Worm (Caenorhabditis elegans) whole organism, L3 larva: ENCODE data around the gene B0244.4.

Experiments used
- R02D3.7 ChIP-seq: fragments of 150-350 bp; optimal IDR thresholded peaks from 2 replicates; lab custom pipeline; 2014; ENCODE audit warnings: missing biosample characterization, missing genetic modification characterization
- aly-2 ChIP-seq: fragments of 150-350 bp; optimal IDR thresholded peaks from 2 replicates; lab custom pipeline; 2014; ENCODE audit warnings: missing biosample characterization, missing genetic modification characterization
- ama-1 ChIP-seq: fragments of 150-350 bp; optimal IDR thresholded peaks from 2 replicates; lab custom pipeline; 2018
- ceh-16 ChIP-seq: sonication (generic microtip); optimal IDR thresholded peaks from 2 replicates; lab custom pipeline; 2017; ENCODE audit warnings: missing biosample characterization, missing genetic modification characterization
- ceh-28 ChIP-seq: fragments of 150-350 bp; optimal IDR thresholded peaks from 2 replicates; lab custom pipeline; 2014; ENCODE audit warnings: missing biosample characterization, missing genetic modification reagents, missing genetic modification characterization
- ceh-82 ChIP-seq: fragments of 150-350 bp; optimal IDR thresholded peaks from 2 replicates; lab custom pipeline; 2014; ENCODE audit warnings: missing biosample characterization, missing genetic modification characterization
- ceh-9 ChIP-seq: sonication (generic microtip); optimal IDR thresholded peaks from 2 replicates; lab custom pipeline; 2018; ENCODE audit warnings: missing biosample characterization, missing genetic modification characterization
- daf-12 ChIP-seq: fragments of 150-350 bp; optimal IDR thresholded peaks from 2 replicates; lab custom pipeline; 2014; ENCODE audit warnings: missing biosample characterization, missing genetic modification reagents, missing genetic modification characterization
- elt-1 ChIP-seq: fragments of 150-350 bp; optimal IDR thresholded peaks from 2 replicates; lab custom pipeline; 2014; ENCODE audit warnings: missing biosample characterization, missing genetic modification characterization
- elt-2 ChIP-seq: sonication (generic microtip); optimal IDR thresholded peaks from 2 replicates; lab custom pipeline; 2016; ENCODE audit warnings: missing genetic modification reagents, mild to moderate bottlenecking, missing genetic modification characterization, missing compliant biosample characterization
- elt-3 ChIP-seq, 3 experiments: fragments of 150-350 bp in 1 of 3; sonication (generic microtip) in 2 of 3; optimal IDR thresholded peaks; 2 replicates in 2 of 3; 4 replicates in 1 of 3; lab custom pipeline; 2014 to 2017; ENCODE audit warnings: missing biosample characterization in 3 of 3, missing genetic modification characterization in 3 of 3
- eor-1 ChIP-seq, 2 experiments: fragments of 150-350 bp; optimal IDR thresholded peaks; 2 replicates each; lab custom pipeline; 2014 to 2018; ENCODE audit warnings: missing biosample characterization in 2 of 2, missing genetic modification characterization in 2 of 2
- fkh-10 ChIP-seq: sonication (generic microtip); optimal IDR thresholded peaks from 2 replicates; lab custom pipeline; 2017; ENCODE audit warnings: missing biosample characterization, missing genetic modification reagents, missing genetic modification characterization
- fos-1 ChIP-seq: fragments of 150-350 bp; optimal IDR thresholded peaks from 2 replicates; lab custom pipeline; 2014; ENCODE audit warnings: missing biosample characterization, missing genetic modification characterization
- hmg-11 ChIP-seq: sonication (generic microtip); optimal IDR thresholded peaks from 2 replicates; lab custom pipeline; 2016; ENCODE audit warnings: missing genetic modification characterization, missing compliant biosample characterization
- jun-1 ChIP-seq: fragments of 150-350 bp; optimal IDR thresholded peaks from 2 replicates; lab custom pipeline; 2014; ENCODE audit warnings: missing biosample characterization, missing genetic modification reagents, missing genetic modification characterization
- lin-15B ChIP-seq: fragments of 150-350 bp; optimal IDR thresholded peaks from 2 replicates; lab custom pipeline; 2014; ENCODE audit warnings: missing biosample characterization, missing genetic modification characterization
- lin-39 ChIP-seq: fragments of 150-350 bp; optimal IDR thresholded peaks from 2 replicates; lab custom pipeline; 2018; ENCODE audit warnings: missing biosample characterization, missing genetic modification reagents, missing genetic modification characterization
- lsy-12 ChIP-seq: sonication (generic microtip); optimal IDR thresholded peaks from 2 replicates; lab custom pipeline; 2016; ENCODE audit warnings: mild to moderate bottlenecking, missing genetic modification characterization, missing compliant biosample characterization
- mml-1 ChIP-seq: fragments of 150-350 bp; sonication (generic microtip); optimal IDR thresholded peaks from 3 replicates; lab custom pipeline; 2014; ENCODE audit warnings: missing biosample characterization, missing genetic modification characterization
- nfya-1 ChIP-seq: sonication (generic microtip); optimal IDR thresholded peaks from 2 replicates; lab custom pipeline; 2017; ENCODE audit warnings: missing genetic modification characterization, mild to moderate bottlenecking, missing compliant biosample characterization, antibody characterized with exemption, moderate library complexity; ENCODE audit not compliant: insufficient read depth
- nhr-11 ChIP-seq: fragments of 150-350 bp; optimal IDR thresholded peaks from 2 replicates; lab custom pipeline; 2014; ENCODE audit warnings: missing biosample characterization, missing genetic modification characterization
- nhr-12 ChIP-seq: fragments of 150-350 bp; optimal IDR thresholded peaks from 2 replicates; lab custom pipeline; 2014; ENCODE audit warnings: missing biosample characterization, missing genetic modification characterization
- nhr-23 ChIP-seq: fragments of 150-350 bp; optimal IDR thresholded peaks from 2 replicates; lab custom pipeline; 2014; ENCODE audit warnings: missing biosample characterization, missing genetic modification reagents, missing genetic modification characterization
- nhr-237 ChIP-seq: fragments of 150-350 bp; optimal IDR thresholded peaks from 2 replicates; lab custom pipeline; 2014; ENCODE audit warnings: missing biosample characterization, missing genetic modification characterization
- nhr-25 ChIP-seq: sonication (generic microtip); optimal IDR thresholded peaks from 2 replicates; lab custom pipeline; 2017; ENCODE audit warnings: missing biosample characterization, missing genetic modification characterization
- nhr-28 ChIP-seq: fragments of 150-350 bp; optimal IDR thresholded peaks from 2 replicates; lab custom pipeline; 2014; ENCODE audit warnings: missing biosample characterization, missing genetic modification characterization
- nhr-43 ChIP-seq: sonication (generic microtip); optimal IDR thresholded peaks from 2 replicates; lab custom pipeline; 2016; ENCODE audit warnings: mild to moderate bottlenecking, missing genetic modification characterization, missing compliant biosample characterization; ENCODE audit not compliant: poor library complexity, severe bottlenecking
- nhr-67 ChIP-seq: fragments of 150-350 bp; optimal IDR thresholded peaks from 2 replicates; lab custom pipeline; 2014; ENCODE audit warnings: missing biosample characterization, missing genetic modification characterization
- nhr-76 ChIP-seq: fragments of 150-350 bp; sonication (generic microtip); optimal IDR thresholded peaks from 5 replicates; lab custom pipeline; 2014; ENCODE audit warnings: missing biosample characterization, missing genetic modification characterization
- nhr-77 ChIP-seq: fragments of 150-350 bp; optimal IDR thresholded peaks from 2 replicates; lab custom pipeline; 2014; ENCODE audit warnings: missing biosample characterization, missing genetic modification characterization
- pha-4 ChIP-seq: fragments of 150-350 bp; optimal IDR thresholded peaks from 2 replicates; lab custom pipeline; 2014; ENCODE audit warnings: missing biosample characterization, missing genetic modification reagents, missing genetic modification characterization
- pqm-1 ChIP-seq: fragments of 150-350 bp; optimal IDR thresholded peaks from 2 replicates; lab custom pipeline; 2017; ENCODE audit warnings: missing biosample characterization, missing genetic modification characterization, inconsistent platforms
- sea-2 ChIP-seq: fragments of 150-350 bp; sonication (generic microtip); optimal IDR thresholded peaks from 4 replicates; lab custom pipeline; 2014; ENCODE audit warnings: missing biosample characterization, missing genetic modification reagents, missing genetic modification characterization
- skn-1 ChIP-seq: fragments of 150-350 bp; optimal IDR thresholded peaks from 2 replicates; lab custom pipeline; 2014; ENCODE audit warnings: missing biosample characterization, missing genetic modification characterization
- snpc-4 ChIP-seq: fragments of 150-350 bp; optimal IDR thresholded peaks from 2 replicates; lab custom pipeline; 2014; ENCODE audit warnings: missing biosample characterization, missing genetic modification characterization
- tbx-2 ChIP-seq: sonication (generic microtip); optimal IDR thresholded peaks from 2 replicates; lab custom pipeline; 2016; ENCODE audit warnings: mild to moderate bottlenecking, missing genetic modification characterization, missing compliant biosample characterization
- unc-39 ChIP-seq: sonication (generic microtip); optimal IDR thresholded peaks from 4 replicates; lab custom pipeline; 2017; ENCODE audit warnings: missing biosample characterization, missing genetic modification characterization
- unc-62 ChIP-seq: fragments of 150-350 bp; sonication (generic microtip); optimal IDR thresholded peaks from 4 replicates; lab custom pipeline; 2014; ENCODE audit warnings: missing biosample characterization, missing genetic modification reagents, missing genetic modification characterization
- zag-1 ChIP-seq: fragments of 150-350 bp; optimal IDR thresholded peaks from 2 replicates; lab custom pipeline; 2014; ENCODE audit warnings: missing biosample characterization, missing genetic modification characterization

The B0244.4 gene

ce11 chrIII:5721488-5721887 lies 25.8 kb upstream of the B0244.4 start:
- TF ChIP-seq fkh-10 (no peak), zag-1 (no peak), nhr-43 (tag; lab: Kevin White, UChicago) (no peak), nhr-11 (tag; lab: Kevin White, UChicago) (no peak), ceh-82 (tag; lab: Kevin White, UChicago) (no peak), nhr-28 (tag; lab: Kevin White, UChicago) (no peak), daf-12 (tag; lab: Kevin White, UChicago) (no peak), elt-2 (tag; lab: Kevin White, UChicago) (no peak), R02D3.7 (no peak), ceh-9 (tag; lab: Kevin White, UChicago) (no peak)

DNA sequence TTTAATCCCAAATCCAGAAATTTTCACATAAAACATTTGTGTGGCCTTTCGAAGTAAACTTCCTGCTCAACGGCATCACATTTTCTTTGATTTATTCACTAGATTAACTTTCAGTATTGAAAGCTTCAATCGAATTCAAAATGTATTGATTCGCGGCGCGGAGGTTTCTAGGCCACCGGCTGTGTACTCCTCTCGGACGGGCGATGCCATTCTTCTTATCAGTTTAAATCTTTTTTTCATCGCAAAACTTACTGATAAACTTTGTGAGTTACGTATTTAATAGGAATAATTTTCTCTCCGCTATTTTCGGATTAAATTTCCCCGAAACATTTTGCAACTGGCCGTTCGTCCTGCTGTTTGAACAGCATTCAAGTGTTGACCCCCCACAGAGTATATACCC lies 25.4 kb upstream of the B0244.4 start:
- TF ChIP-seq ceh-9 (tag; lab: Kevin White, UChicago) (no peak), elt-1 (tag; lab: Kevin White, UChicago) (peak; percentile 50), skn-1 (tag; lab: Kevin White, UChicago) (no peak), elt-2 (tag; lab: Kevin White, UChicago) (peak; percentile 91), unc-39 (tag; lab: Kevin White, UChicago) (no peak), mml-1 (tag; lab: Kevin White, UChicago) (no peak), ceh-82 (tag; lab: Kevin White, UChicago) (no peak), pha-4 (tag; lab: Kevin White, UChicago) (peak; percentile 54), nhr-237 (no peak), zag-1 (no peak), daf-12 (tag; lab: Kevin White, UChicago) (no peak), nhr-12 (no peak), jun-1 (tag; lab: Kevin White, UChicago) (peak; percentile 22), tbx-2 (no peak), nhr-76 (no peak), elt-3 (tag; optimal IDR thresholded peaks at IDR 0.05; lab: Kevin White, UChicago) (no peak), fos-1 (tag; lab: Kevin White, UChicago) (no peak), nhr-25 (tag; lab: Kevin White, UChicago) (peak; percentile 24), lin-39 (no peak), hmg-11 (tag; lab: Kevin White, UChicago) (peak; percentile 41), aly-2 (tag; lab: Kevin White, UChicago) (no peak), nhr-28 (tag; lab: Kevin White, UChicago) (no peak), R02D3.7 (peak; percentile 42), ceh-16 (tag; lab: Kevin White, UChicago) (no peak), lsy-12 (tag; lab: Kevin White, UChicago) (peak; percentile 83), snpc-4 (tag; lab: Kevin White, UChicago) (peak; percentile 85), unc-62 (no peak), lin-15B (tag; lab: Kevin White, UChicago) (peak; percentile 52), nhr-43 (tag; lab: Kevin White, UChicago) (peak; percentile 90), nhr-23 (peak; percentile 74), ceh-28 (tag; lab: Kevin White, UChicago) (peak; percentile 79), eor-1 (tag; optimal IDR thresholded peaks at IDR 0.05; lab: Kevin White, UChicago) (no peak), pqm-1 (tag; lab: Kevin White, UChicago) (peak; percentile 87), fkh-10 (no peak)
- TF ChIP-seq, all 47 proteins: peak for 14

- TF ChIP-seq nhr-76 (no peak), nhr-25 (tag; lab: Kevin White, UChicago) (no peak), hmg-11 (tag; lab: Kevin White, UChicago) (no peak), nhr-23 (no peak), sea-2 (no peak), nfya-1 (no peak), ceh-28 (tag; lab: Kevin White, UChicago) (no peak), ceh-16 (tag; lab: Kevin White, UChicago) (no peak), nhr-11 (tag; lab: Kevin White, UChicago) (no peak), pqm-1 (tag; lab: Kevin White, UChicago) (no peak), skn-1 (tag; lab: Kevin White, UChicago) (no peak), ama-1 (lab: Kevin White, UChicago) (no peak), nhr-77 (tag; lab: Kevin White, UChicago) (no peak), daf-12 (tag; lab: Kevin White, UChicago) (no peak), nhr-67 (tag; lab: Kevin White, UChicago) (no peak), fos-1 (tag; lab: Kevin White, UChicago) (no peak), jun-1 (tag; lab: Kevin White, UChicago) (no peak)
- TF ChIP-seq, all 47 proteins: peak for 0
Observed at ce11 chrIII:5722550-5722949, 24.7 kb upstream of the B0244.4 start, which contains the start of gene wrm-1. Gene wrm-1 (plus strand): TSS chrIII:5722850.
